Fruit fly (Drosophila melanogaster) whole organism, embryonic: ENCODE data around the gene Hpd.

Experiments
- Bteb2 ChIP-seq: fragments of 200-800 bp; sonication (Bioruptor generic); optimal IDR thresholded peaks from 2 replicates; lab custom pipeline; 2016; ENCODE audit warnings: missing biosample characterization, missing genetic modification characterization
- CG10209 ChIP-seq: fragments of 200-800 bp; sonication (Bioruptor generic); optimal IDR thresholded peaks from 3 replicates; lab custom pipeline; 2017; ENCODE audit warnings: missing biosample characterization, mild to moderate bottlenecking, missing genetic modification characterization, missing genetic modification reagents
- CG11456 ChIP-seq: fragments of 200-800 bp; sonication (Bioruptor generic); IDR thresholded peaks from 3 replicates; pipeline ENCODE4 v1.3.6; 2022; ENCODE audit warnings: missing biosample characterization, missing genetic modification characterization
- CG12236 ChIP-seq: fragments of 200-800 bp; sonication (Bioruptor generic); optimal IDR thresholded peaks from 2 replicates; lab custom pipeline; 2016; ENCODE audit warnings: missing biosample characterization, missing genetic modification characterization
- CG14860 ChIP-seq: fragments of 200-800 bp; sonication (Bioruptor generic); IDR thresholded peaks from 3 replicates; pipeline ENCODE4 v1.3.6; 2022; ENCODE audit warnings: missing biosample characterization, missing genetic modification characterization; ENCODE audit not compliant: partially characterized antibody
- CG17829 ChIP-seq: fragments of 200-800 bp; optimal IDR thresholded peaks from 2 replicates; lab custom pipeline; 2019; ENCODE audit warnings: missing biosample characterization, mild to moderate bottlenecking, missing genetic modification characterization, moderate library complexity
- CG2202 ChIP-seq: fragments of 200-800 bp; sonication (Bioruptor generic); optimal IDR thresholded peaks from 2 replicates; lab custom pipeline; 2018; ENCODE audit warnings: missing biosample characterization, mild to moderate bottlenecking, missing genetic modification characterization
- CG2889 ChIP-seq: fragments of 200-800 bp; sonication (Bioruptor generic); IDR thresholded peaks from 3 replicates; pipeline ENCODE4 v1.3.6; 2022; ENCODE audit warnings: missing biosample characterization, missing genetic modification characterization
- CG3065 ChIP-seq: fragments of 200-800 bp; sonication (Bioruptor generic); optimal IDR thresholded peaks from 2 replicates; lab custom pipeline; 2016; ENCODE audit warnings: missing biosample characterization, missing genetic modification characterization
- CG32772 ChIP-seq: fragments of 200-800 bp; sonication (Bioruptor generic); IDR thresholded peaks from 2 replicates; pipeline ENCODE4 v1.3.6; 2022; ENCODE audit warnings: missing biosample characterization, missing genetic modification characterization
- CG3407 ChIP-seq: fragments of 200-800 bp; sonication (Bioruptor generic); optimal IDR thresholded peaks from 2 replicates; lab custom pipeline; 2018; ENCODE audit warnings: missing biosample characterization, mild to moderate bottlenecking, missing genetic modification characterization
- CG34422 ChIP-seq: fragments of 200-800 bp; sonication (Bioruptor generic); IDR thresholded peaks from 3 replicates; pipeline ENCODE4 v1.3.6; 2022; ENCODE audit warnings: missing biosample characterization, missing genetic modification characterization
- CG3838 ChIP-seq: fragments of 200-800 bp; sonication (Bioruptor generic); optimal IDR thresholded peaks from 3 replicates; lab custom pipeline; 2016; ENCODE audit warnings: missing biosample characterization, missing genetic modification characterization
- CG5953 ChIP-seq: fragments of 200-800 bp; sonication (Bioruptor generic); IDR thresholded peaks from 2 replicates; pipeline ENCODE4 v1.3.6; 2022; ENCODE audit warnings: missing biosample characterization, missing genetic modification characterization
- CG6854 ChIP-seq: fragments of 200-800 bp; sonication (Bioruptor generic); optimal IDR thresholded peaks from 3 replicates; lab custom pipeline; 2017; ENCODE audit warnings: missing biosample characterization, mild to moderate bottlenecking, missing genetic modification characterization
- CG8281 ChIP-seq: fragments of 200-800 bp; sonication (Bioruptor generic); optimal IDR thresholded peaks from 2 replicates; lab custom pipeline; 2018; ENCODE audit warnings: missing biosample characterization, mild to moderate bottlenecking, missing genetic modification characterization, moderate library complexity
- CoRest ChIP-seq: fragments of 200-800 bp; sonication (Bioruptor generic); optimal IDR thresholded peaks from 3 replicates; lab custom pipeline; 2018; ENCODE audit warnings: missing biosample characterization, mild to moderate bottlenecking, missing genetic modification characterization, moderate library complexity
- D ChIP-seq, 2 experiments: fragments of 200-800 bp in 1 of 2; fragments of >200 bp in 1 of 2; sonication (Bioruptor generic) in 1 of 2; optimal IDR thresholded peaks; 2 replicates in 1 of 2; 3 replicates in 1 of 2; lab custom pipeline; 2017; ENCODE audit warnings: mild to moderate bottlenecking in 1 of 2, missing biosample characterization in 1 of 2, missing genetic modification characterization in 1 of 2, missing genetic modification reagents in 1 of 2
- Dp ChIP-seq: fragments of 200-800 bp; sonication (Bioruptor generic); optimal IDR thresholded peaks from 2 replicates; lab custom pipeline; 2018; ENCODE audit warnings: missing biosample characterization, mild to moderate bottlenecking, missing genetic modification characterization, moderate library complexity
- E2f1 ChIP-seq: fragments of 200-800 bp; sonication (Bioruptor generic); IDR thresholded peaks from 2 replicates; pipeline ENCODE4 v1.3.6; 2022; ENCODE audit warnings: missing biosample characterization, missing genetic modification characterization
- Elba2 ChIP-seq: fragments of 200-800 bp; sonication (Bioruptor generic); optimal IDR thresholded peaks from 3 replicates; lab custom pipeline; 2016; ENCODE audit warnings: missing biosample characterization, missing genetic modification characterization
- Ets97D ChIP-seq: fragments of 200-800 bp; sonication (Bioruptor generic); optimal IDR thresholded peaks from 3 replicates; lab custom pipeline; 2016; ENCODE audit warnings: missing biosample characterization, missing genetic modification characterization
- HLH4C ChIP-seq: fragments of 200-800 bp; sonication (Bioruptor generic); IDR thresholded peaks from 3 replicates; pipeline ENCODE4 v1.3.6; 2022; ENCODE audit warnings: missing biosample characterization, missing genetic modification characterization; ENCODE audit not compliant: partially characterized antibody
- Hand ChIP-seq: fragments of 200-800 bp; sonication (Bioruptor generic); optimal IDR thresholded peaks from 2 replicates; lab custom pipeline; 2017; ENCODE audit warnings: mild to moderate bottlenecking, missing biosample characterization, missing genetic modification reagents, missing genetic modification characterization
- Hey ChIP-seq: fragments of 200-800 bp; sonication (Bioruptor generic); optimal IDR thresholded peaks from 3 replicates; lab custom pipeline; 2018; ENCODE audit warnings: missing biosample characterization, mild to moderate bottlenecking, missing genetic modification characterization
- Hmx ChIP-seq: fragments of 200-800 bp; sonication (Bioruptor generic); optimal IDR thresholded peaks from 2 replicates; lab custom pipeline; 2016; ENCODE audit warnings: missing biosample characterization, missing genetic modification characterization
- Hr3 ChIP-seq: fragments of 200-800 bp; sonication (Bioruptor generic); optimal IDR thresholded peaks from 3 replicates; lab custom pipeline; 2016; ENCODE audit warnings: missing biosample characterization, missing genetic modification characterization
- Hr78 ChIP-seq, 2 experiments: fragments of 200-800 bp in 1 of 2; fragments of >200 bp in 1 of 2; sonication (Bioruptor generic) in 1 of 2; optimal IDR thresholded peaks; 2 replicates each; lab custom pipeline; 2017 to 2019; ENCODE audit warnings: missing biosample characterization in 2 of 2, missing genetic modification characterization in 2 of 2, mild to moderate bottlenecking in 1 of 2, moderate library complexity in 1 of 2
- Mad ChIP-seq: fragments of 200-800 bp; sonication (Bioruptor generic); optimal IDR thresholded peaks from 2 replicates; lab custom pipeline; 2016; ENCODE audit warnings: missing biosample characterization, missing genetic modification characterization
- Optix ChIP-seq: fragments of 200-800 bp; sonication (Bioruptor generic); IDR thresholded peaks from 3 replicates; pipeline ENCODE4 v1.3.6; 2022; ENCODE audit warnings: missing biosample characterization, missing genetic modification characterization
- Rfx ChIP-seq: fragments of 200-800 bp; sonication (Bioruptor generic); IDR thresholded peaks from 2 replicates; pipeline ENCODE4 v1.3.6; 2022; ENCODE audit warnings: missing biosample characterization, missing genetic modification characterization
- Spps ChIP-seq: fragments of 200-800 bp; sonication (Bioruptor generic); optimal IDR thresholded peaks from 2 replicates; lab custom pipeline; 2018; ENCODE audit warnings: missing biosample characterization, mild to moderate bottlenecking, missing genetic modification characterization
- Tbp ChIP-seq: fragments of >200 bp; optimal IDR thresholded peaks from 2 replicates; lab custom pipeline; 2018; ENCODE audit warnings: missing biosample characterization, missing genetic modification characterization
- aop ChIP-seq: fragments of 200-800 bp; sonication (Bioruptor generic); IDR thresholded peaks from 2 replicates; pipeline ENCODE4 v1.3.6; 2022; ENCODE audit warnings: missing biosample characterization, missing genetic modification characterization
- ase ChIP-seq: fragments of 200-800 bp; sonication (Bioruptor generic); IDR thresholded peaks from 3 replicates; pipeline ENCODE4 v1.3.6; 2022; ENCODE audit warnings: missing biosample characterization, missing genetic modification characterization
- az2 ChIP-seq: fragments of 200-800 bp; sonication (Bioruptor generic); optimal IDR thresholded peaks from 3 replicates; lab custom pipeline; 2016; ENCODE audit warnings: missing biosample characterization, missing genetic modification characterization
- caup ChIP-seq: fragments of 200-800 bp; sonication (Bioruptor generic); optimal IDR thresholded peaks from 3 replicates; lab custom pipeline; 2017; ENCODE audit warnings: missing biosample characterization, mild to moderate bottlenecking, missing genetic modification characterization, moderate library complexity; ENCODE audit not compliant: severe bottlenecking
- chn ChIP-seq: fragments of 200-800 bp; sonication (Bioruptor generic); optimal IDR thresholded peaks from 2 replicates; lab custom pipeline; 2016; ENCODE audit warnings: missing biosample characterization, missing genetic modification characterization
- eyg ChIP-seq: fragments of 200-800 bp; sonication (Bioruptor generic); optimal IDR thresholded peaks from 3 replicates; lab custom pipeline; 2016; ENCODE audit warnings: missing biosample characterization, missing genetic modification characterization
- grn ChIP-seq: fragments of 200-800 bp; sonication (Bioruptor generic); optimal IDR thresholded peaks from 3 replicates; lab custom pipeline; 2017; ENCODE audit warnings: missing biosample characterization, missing genetic modification characterization
- hb ChIP-seq: fragments of 200-800 bp; sonication (Bioruptor generic); IDR thresholded peaks from 3 replicates; pipeline ENCODE4 v1.3.6; 2022; ENCODE audit warnings: missing biosample characterization, missing genetic modification characterization; ENCODE audit not compliant: partially characterized antibody
- hkb ChIP-seq, 2 experiments: fragments of 200-800 bp in 1 of 2; fragments of >200 bp in 1 of 2; sonication (Bioruptor generic) in 1 of 2; IDR thresholded peaks in 1 of 2; optimal IDR thresholded peaks in 1 of 2; 2 replicates each; pipeline versions ENCODE4 v1.3.6 to Lab custom; 2017 to 2022; ENCODE audit warnings: missing biosample characterization in 1 of 2, missing genetic modification characterization in 1 of 2
- jigr1 ChIP-seq: fragments of 200-800 bp; sonication (Bioruptor generic); IDR thresholded peaks from 3 replicates; pipeline ENCODE4 v1.3.6; 2022; ENCODE audit warnings: missing biosample characterization, missing genetic modification characterization
- lilli ChIP-seq: fragments of 200-800 bp; sonication (Bioruptor generic); optimal IDR thresholded peaks from 3 replicates; lab custom pipeline; 2016; ENCODE audit warnings: missing biosample characterization, missing genetic modification characterization
- ranshi ChIP-seq: fragments of 200-800 bp; sonication (Bioruptor generic); IDR thresholded peaks from 2 replicates; pipeline ENCODE4 v1.3.6; 2022; ENCODE audit warnings: missing biosample characterization, missing genetic modification characterization
- sd ChIP-seq: fragments of 200-800 bp; sonication (Bioruptor generic); optimal IDR thresholded peaks from 3 replicates; lab custom pipeline; 2018; ENCODE audit warnings: missing biosample characterization, mild to moderate bottlenecking, missing genetic modification characterization, moderate library complexity
- vvl ChIP-seq: fragments of 200-800 bp; sonication (Bioruptor generic); IDR thresholded peaks from 2 replicates; pipeline ENCODE4 v1.3.6; 2022; ENCODE audit warnings: missing biosample characterization, missing genetic modification characterization
- wek ChIP-seq: fragments of 200-800 bp; sonication (Bioruptor generic); optimal IDR thresholded peaks from 3 replicates; lab custom pipeline; 2018; ENCODE audit warnings: missing biosample characterization, mild to moderate bottlenecking, missing genetic modification characterization, moderate library complexity

Gene Hpd

DNA sequence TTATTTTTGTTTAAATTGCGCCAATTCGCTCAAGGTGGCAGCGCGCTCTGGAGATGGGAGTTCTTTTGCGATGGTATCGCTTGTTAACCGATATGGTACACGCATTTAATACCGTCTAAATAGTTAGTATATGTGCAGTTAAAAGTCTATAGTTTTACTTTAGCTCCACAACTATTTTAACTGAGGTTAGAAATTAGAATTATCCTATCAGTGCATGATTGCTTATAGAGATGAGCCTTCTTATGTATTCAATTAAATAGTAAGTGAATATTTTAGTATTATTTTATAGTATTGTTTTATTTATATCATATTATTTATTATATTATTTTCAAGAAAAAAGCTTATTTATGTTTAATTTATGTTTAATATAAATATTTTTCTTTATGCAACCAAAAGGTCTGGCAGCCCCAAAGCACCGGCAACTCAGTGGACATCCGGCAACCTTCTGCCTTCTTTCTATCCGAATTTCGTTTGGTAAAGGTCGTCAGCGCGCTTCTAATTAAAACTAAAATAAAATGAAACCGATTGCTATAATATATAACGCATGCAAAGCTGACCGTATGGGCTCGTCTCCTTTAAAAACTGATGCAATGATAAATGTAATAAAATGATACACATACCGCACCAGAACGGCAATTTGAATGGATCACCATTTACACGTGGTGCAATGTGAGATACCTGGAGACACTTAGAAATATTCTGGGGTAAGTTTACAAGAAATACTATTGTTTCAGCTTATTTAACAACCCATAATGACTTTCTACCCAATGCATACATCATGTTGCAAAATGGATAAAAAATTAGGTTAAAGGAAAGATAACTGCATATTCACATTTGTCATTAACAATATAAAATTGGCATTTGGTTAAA is 13.4 kb upstream of the Hpd start, which contains the start of gene CG5199 (continued):
- TF ChIP-seq CoRest, result peak; percentile 85
- peak; percentile 10 for TF ChIP-seq lilli (GFP tag; lab: Kevin White, UChicago)
- no peak for TF ChIP-seq wek (GFP tag; lab: Kevin White, UChicago)
- TF ChIP-seq Hand (GFP tag; lab: Kevin White, UChicago), result no peak
- no peak for TF ChIP-seq D (optimal IDR thresholded peaks at IDR 0.05; lab: Kevin White, UChicago)
- peak; percentile 57 for TF ChIP-seq D (GFP tag; optimal IDR thresholded peaks at IDR 0.05; lab: Kevin White, UChicago)
- peak; percentile 26 for TF ChIP-seq Spps (tag; lab: Kevin White, UChicago)
- no peak for TF ChIP-seq Bteb2 (GFP tag; lab: Kevin White, UChicago)
- peak; percentile 79 for TF ChIP-seq Hr3 (GFP tag; lab: Kevin White, UChicago)
- TF ChIP-seq Mad (GFP tag; lab: Kevin White, UChicago), result no peak
- no peak for TF ChIP-seq Hmx (GFP tag; lab: Kevin White, UChicago)
- no peak for TF ChIP-seq jigr1
- peak; percentile 62; the same call in 2 of the 3 replicates for TF ChIP-seq CG14860 (GFP tag; lab: Robert Waterston, UW)
- peak; percentile 89 for TF ChIP-seq CG17829 (tag; lab: Kevin White, UChicago)
- TF ChIP-seq Optix (GFP tag; lab: Robert Waterston, UW), result no peak
- TF ChIP-seq E2f1 (GFP tag; lab: Robert Waterston, UW), result peak; percentile 64
- TF ChIP-seq aop, result no peak
- no peak for TF ChIP-seq Elba2 (GFP tag; lab: Kevin White, UChicago)
- peak; percentile 34; the same call in 1 of the 2 replicates for TF ChIP-seq CG32772 (GFP tag; lab: Robert Waterston, UW)
- TF ChIP-seq CG6854 (GFP tag; lab: Kevin White, UChicago), result no peak
- peak; percentile 61; the same call in 1 of the 3 replicates for TF ChIP-seq HLH4C
- peak; percentile 67 for TF ChIP-seq Rfx (GFP tag; lab: Robert Waterston, UW)
- peak; percentile 62 for TF ChIP-seq Dp (GFP tag; lab: Kevin White, UChicago)
- peak; percentile 46 for TF ChIP-seq az2 (GFP tag; lab: Kevin White, UChicago)
- TF ChIP-seq CG3407 (GFP tag; lab: Kevin White, UChicago), result no peak
- peak; percentile 31 for TF ChIP-seq Tbp (GFP tag; lab: Kevin White, UChicago)
- no peak for TF ChIP-seq CG12236 (GFP tag; lab: Kevin White, UChicago)
- no peak for TF ChIP-seq ase
- no peak; the same call in 2 of the 3 replicates for TF ChIP-seq CG2889 (GFP tag; lab: Robert Waterston, UW)
- TF ChIP-seq Hey (tag; lab: Kevin White, UChicago), result no peak
- TF ChIP-seq Hr78 (GFP tag; optimal IDR thresholded peaks at IDR 0.05; lab: Kevin White, UChicago), result no peak
- peak; percentile 56; the same call in 1 of the 2 replicates for TF ChIP-seq ranshi (GFP tag; lab: Robert Waterston, UW)
- peak; percentile 57 for TF ChIP-seq CG34422 (GFP tag; lab: Robert Waterston, UW)
- TF ChIP-seq sd (tag; lab: Kevin White, UChicago), result no peak
- peak; percentile 17 for TF ChIP-seq CG8281
- no peak for TF ChIP-seq hkb (optimal IDR thresholded peaks at IDR 0.05; lab: Kevin White, UChicago)
- no peak for TF ChIP-seq hkb (GFP tag; IDR thresholded peaks at IDR 0.05; lab: Robert Waterston, UW)
- no peak for TF ChIP-seq chn (GFP tag; lab: Kevin White, UChicago)
- no peak for TF ChIP-seq CG3065 (GFP tag; lab: Kevin White, UChicago)
- peak; percentile 40 for TF ChIP-seq Ets97D (GFP tag; lab: Kevin White, UChicago)
- peak; percentile 57; the same call in 1 of the 3 replicates for TF ChIP-seq hb (GFP tag; lab: Robert Waterston, UW)
- TF ChIP-seq vvl (GFP tag; lab: Robert Waterston, UW), result peak; percentile 65
- TF ChIP-seq CG5953 (GFP tag; lab: Robert Waterston, UW), result no peak
- peak; percentile 10 for TF ChIP-seq CG2202 (tag; lab: Kevin White, UChicago)
- TF ChIP-seq eyg (GFP tag; lab: Kevin White, UChicago), result no peak
- TF ChIP-seq CG3838 (GFP tag; lab: Kevin White, UChicago), result no peak
- no peak for TF ChIP-seq grn (GFP tag; lab: Kevin White, UChicago)
- TF ChIP-seq caup (GFP tag; lab: Kevin White, UChicago), result peak; percentile 63
- TF ChIP-seq CG11456 (GFP tag; lab: Robert Waterston, UW), result peak; percentile 57; the same call in 1 of the 3 replicates
- TF ChIP-seq CG10209 (GFP tag; lab: Kevin White, UChicago), result peak; percentile 74
